Worm (Caenorhabditis elegans) whole organism, dauer: ENCODE measurements around the gene W02B3.3.
"Not testable (repeated sequence)": the region's sequence is repeated elsewhere in the genome, so short reads cannot be mapped to it uniquely, and the experiment has no call there.

Experiments
- unc-62 ChIP-seq: sonication (generic microtip); optimal IDR thresholded peaks from 2 replicates; lab custom pipeline; 2017; ENCODE audit warnings: missing biosample characterization, missing genetic modification reagents, missing genetic modification characterization

The W02B3.3 gene

DNA sequence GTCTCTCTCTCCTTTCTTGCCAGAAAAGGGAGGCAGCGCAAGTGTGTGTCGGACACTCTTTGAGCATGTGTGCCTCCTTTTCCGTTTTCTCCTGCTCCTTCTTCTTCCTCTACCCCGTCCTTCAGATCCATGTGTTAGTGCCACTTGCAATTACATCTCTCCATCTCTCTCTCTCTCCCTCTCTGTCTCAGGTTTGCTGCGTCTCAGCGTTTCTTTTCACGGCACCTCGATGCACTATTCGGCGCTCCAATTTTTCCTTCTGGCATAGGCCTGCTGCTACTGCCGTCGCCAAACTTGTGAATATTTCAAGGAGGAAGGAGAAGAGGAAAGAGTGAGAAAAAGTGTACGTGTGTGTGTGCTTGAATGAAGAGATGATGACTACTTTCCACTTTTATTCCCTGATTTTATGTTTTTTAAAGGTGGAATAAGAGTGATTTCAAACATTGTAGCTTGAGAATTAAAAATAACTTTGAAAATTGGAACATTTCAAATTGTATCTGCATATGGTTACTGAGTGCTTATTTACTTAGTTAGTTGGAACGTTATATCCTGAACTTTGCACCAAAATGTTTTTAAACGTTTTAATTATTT lies at the start of gene W02B3.3:
TSS of gene W02B3.3 (minus strand) at position 131 of the 591 bp plus-strand sequence.
- TF ChIP-seq unc-62 (GFP tag; lab: Kevin White, UChicago): no peak

DNA sequence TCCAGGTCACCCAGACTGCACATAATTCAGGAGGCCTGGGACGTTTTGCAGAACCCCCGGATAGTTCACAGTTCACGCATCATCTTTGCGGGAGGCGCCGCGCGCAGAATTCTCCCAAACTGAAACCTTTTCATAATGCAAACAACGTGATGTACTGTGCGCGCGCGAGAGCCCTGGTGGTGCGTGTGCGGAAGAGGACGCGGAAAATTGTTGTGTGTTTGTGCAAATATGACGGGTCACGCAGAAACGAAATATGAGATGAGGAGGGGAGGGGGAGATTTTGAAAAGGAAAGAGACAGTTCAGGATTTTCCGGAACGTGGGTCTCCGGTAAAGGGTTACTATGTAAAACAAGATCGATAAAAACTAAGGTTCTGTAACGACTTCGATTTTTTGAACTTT lies 41.8 kb upstream of the W02B3.3 start:
- no peak for TF ChIP-seq unc-62 (GFP tag; lab: Kevin White, UChicago)

DNA sequence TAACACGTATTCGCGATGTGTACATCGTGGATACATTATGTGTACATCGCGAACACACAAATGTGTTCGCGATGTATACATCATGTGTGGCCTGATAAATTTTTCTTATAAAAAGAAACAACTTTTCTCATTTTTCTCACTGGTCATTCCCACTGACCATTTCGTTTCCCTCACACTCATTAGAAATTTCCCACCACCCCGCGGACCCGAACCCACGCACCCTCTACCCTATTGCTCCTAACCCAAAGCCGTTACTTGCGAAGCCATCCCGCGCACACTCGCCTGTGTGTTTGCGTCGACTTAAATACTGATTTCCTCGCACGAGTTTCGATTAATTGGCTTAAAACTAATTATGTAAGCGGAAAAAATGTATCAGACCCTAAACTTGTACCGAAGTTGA lies 30.6 kb upstream of the W02B3.3 start:
- TF ChIP-seq unc-62 (GFP tag; lab: Kevin White, UChicago): no peak

DNA sequence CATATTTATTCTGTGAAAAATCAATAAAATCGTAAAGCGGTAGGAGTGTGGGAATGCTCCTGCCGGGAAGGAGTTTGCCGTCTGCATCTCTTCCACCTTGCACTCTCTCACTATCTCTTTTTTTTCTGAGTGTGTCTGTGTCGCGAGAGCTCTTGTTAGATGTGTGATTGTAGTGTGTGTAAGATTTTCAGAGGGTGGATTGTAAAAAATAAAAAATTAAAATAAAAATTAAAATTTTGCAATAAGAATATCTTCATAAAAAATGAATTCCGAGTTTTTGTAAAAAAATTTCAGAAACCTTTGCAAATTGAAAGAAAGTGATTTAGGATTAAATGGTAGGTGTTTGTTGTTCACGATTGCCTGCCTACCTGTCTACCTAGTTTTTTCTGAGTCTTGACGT lies 28.1 kb upstream of the W02B3.3 start, which contains the start of gene sel-15:
TSS of gene sel-15 (minus strand) at position 101 of the 400 bp plus-strand sequence.
- TF ChIP-seq unc-62 (GFP tag; lab: Kevin White, UChicago): no peak

DNA sequence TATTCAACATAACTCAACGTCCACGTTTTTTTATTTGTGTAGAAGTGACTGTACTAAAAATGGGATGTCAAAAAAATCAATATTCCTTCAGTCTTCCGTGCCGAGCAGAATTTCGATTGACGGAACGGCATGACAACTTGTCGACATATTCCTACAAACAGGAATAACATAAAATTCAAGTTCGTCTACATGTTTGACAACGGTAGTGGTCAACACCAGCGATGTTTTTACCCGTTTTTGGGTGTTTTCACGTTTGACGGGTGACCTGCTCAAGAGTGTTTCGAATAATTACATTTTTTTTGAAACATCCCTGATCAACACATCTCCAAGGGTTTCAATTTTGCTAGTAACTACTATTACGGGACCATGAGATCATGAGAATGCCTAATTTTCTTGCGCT lies 23.7 kb upstream of the W02B3.3 start, which contains the start of gene W02B3.7:
TSS of gene W02B3.7 (minus strand) at position 101 of the 400 bp plus-strand sequence.
- no peak for TF ChIP-seq unc-62 (GFP tag; lab: Kevin White, UChicago)

DNA sequence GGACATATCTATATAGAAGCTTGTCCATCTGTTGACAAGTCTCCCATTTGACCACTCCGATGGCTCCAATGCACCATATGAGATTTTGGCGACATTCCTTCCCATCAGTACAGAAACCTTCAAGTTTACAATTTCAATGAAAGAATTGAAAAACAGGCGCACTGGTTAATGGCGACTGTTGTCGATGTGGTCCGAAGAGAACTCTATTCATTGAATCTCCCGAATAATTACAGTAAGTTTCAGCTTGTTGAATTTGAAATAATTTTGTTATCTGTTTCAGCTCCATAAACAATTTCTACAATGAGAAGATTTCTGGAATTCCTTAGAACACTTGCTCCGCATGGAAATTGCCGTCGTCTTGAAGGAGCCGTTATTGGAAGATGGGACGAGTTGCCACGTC lies 20.6 kb upstream of the W02B3.3 start, which contains the start of gene elf-1:
TSS of gene elf-1 (plus strand) at position 301 of the 400 bp plus-strand sequence.
- not testable (repeated sequence) for TF ChIP-seq unc-62 (GFP tag; lab: Kevin White, UChicago)

DNA sequence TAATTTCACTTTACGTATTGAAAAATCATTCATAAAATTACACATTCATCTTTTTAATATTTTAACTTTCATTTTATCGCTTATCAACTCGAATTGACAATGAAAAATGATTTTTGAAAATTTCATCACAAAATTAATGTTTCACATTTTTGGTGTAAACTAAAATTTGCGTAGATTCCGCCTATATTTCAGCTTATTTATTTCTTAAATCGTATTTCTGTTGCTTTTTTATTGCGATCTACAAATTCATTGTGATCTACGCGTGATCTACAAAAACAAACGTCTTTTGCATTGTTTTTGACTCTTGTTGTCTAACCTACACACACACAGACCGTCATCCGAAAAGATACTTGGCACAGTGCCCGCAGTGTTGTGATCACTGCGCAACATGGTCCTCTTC lies 19.9 kb upstream of the W02B3.3 start:
- TF ChIP-seq unc-62 (GFP tag; lab: Kevin White, UChicago): no peak

DNA sequence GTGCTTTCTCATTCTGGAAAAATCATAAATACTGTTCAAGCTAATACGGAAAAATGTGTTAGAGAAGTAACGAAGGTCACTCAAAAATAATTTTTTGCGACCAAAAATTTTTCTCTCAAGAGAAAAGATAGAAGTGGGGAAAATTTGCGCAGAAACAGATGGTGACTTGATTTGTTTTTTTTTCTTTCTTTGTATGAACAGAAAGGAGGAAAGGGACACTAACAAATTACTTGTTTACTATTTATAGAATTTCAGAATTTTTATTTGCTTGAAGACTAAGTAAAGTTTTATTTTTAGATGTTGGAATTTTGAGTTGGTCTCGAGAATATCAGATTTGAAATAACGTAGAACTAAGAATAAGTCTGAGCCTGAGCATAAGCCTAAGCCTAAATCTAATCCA lies 15.1 kb upstream of the W02B3.3 start, which contains the start of gene W02B3.4:
TSS of gene W02B3.4 (minus strand) at position 101 of the 400 bp plus-strand sequence.
- TF ChIP-seq unc-62 (GFP tag; lab: Kevin White, UChicago): no peak

DNA sequence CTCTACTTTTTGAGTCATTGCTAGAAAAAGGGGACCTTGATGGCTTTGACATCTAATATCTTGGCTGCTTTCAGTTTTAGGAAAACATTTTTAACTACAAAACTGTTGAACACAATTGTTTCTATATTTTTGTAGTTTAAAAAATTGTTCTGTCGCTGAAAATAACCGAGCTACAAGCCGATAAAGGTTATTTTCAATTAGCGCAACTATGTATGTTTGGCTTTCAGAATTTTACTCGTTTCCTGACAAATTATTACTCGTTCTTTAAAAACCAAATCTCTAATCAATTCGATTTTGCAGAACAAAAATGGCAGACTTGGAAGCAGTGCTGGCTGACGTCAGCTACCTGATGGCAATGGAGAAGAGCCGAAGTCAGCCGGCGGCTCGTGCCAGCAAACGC lies 7.6 kb upstream of the W02B3.3 start, which contains the start of gene grk-2:
TSS of gene grk-2 (plus strand) at position 301 of the 400 bp plus-strand sequence.
- no peak for TF ChIP-seq unc-62 (GFP tag; lab: Kevin White, UChicago)

DNA sequence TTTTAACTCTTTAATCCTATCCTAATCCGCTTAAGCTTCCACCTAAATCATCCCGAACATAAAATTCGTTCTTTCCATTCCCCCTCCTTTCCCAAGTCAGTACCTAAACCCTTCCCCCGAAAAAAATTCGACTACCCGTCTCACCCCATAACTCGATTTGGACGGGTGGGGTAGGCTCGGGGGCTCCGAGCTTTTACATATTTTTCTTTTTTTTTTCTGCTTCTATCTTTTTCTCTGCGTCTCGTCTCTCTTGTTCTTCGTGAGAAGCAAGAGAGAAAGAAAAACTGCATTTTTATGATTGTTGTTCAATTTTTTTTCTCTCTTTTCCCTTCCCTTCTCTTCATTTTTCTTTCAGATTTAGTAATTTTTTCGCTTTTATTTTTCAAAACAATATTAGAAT lies 7.2 kb upstream of the W02B3.3 start:
- TF ChIP-seq unc-62 (GFP tag; lab: Kevin White, UChicago): no peak

DNA sequence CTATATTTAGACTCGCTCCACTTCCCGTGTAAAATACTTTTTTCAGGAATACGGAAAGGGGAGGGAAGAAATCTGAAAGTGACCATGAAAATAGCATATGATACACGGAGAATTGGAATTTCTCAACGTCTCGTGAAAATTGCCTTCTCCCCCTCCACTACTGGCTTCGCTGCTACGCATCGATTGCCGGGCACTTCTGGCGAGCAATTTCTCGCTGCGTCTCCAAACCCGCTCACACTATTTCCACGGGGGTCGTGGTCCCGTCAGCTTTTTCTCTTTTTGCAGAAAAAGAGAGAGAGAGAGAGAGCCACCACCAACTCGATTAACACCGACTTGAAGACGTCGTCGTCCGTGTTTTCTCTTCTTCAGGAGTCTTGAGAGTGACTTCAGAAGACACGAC lies 2.8 kb upstream of the W02B3.3 start:
- TF ChIP-seq unc-62 (GFP tag; lab: Kevin White, UChicago): no peak

DNA sequence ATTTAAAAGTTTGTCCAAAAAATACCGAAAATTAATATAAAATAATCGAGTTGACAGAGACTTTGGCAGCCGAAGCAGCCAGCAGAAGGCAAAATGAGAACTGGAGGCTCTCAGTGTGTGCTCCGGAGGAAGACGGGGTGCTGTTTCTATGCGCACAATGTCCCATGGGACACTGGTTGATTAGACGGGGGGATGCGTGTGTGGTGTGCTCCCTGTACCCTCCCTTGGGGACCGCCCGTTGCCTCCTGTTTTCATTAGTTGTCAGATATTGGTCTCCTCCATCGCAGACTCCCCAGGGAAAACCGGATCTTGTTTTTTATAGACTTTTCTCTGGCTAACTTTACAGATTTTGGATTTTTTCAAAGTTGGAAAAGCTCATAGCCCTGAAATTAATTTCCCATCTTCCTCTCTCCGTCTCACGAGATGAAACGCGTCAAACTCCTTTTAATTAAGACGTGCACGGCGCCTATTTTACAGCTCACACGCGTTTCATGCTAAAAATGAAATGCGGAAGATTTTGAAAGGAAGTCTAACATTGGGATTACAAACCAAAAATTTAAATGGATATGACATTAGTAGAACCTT lies 3.0 kb downstream of the W02B3.3 start, which contains the start of gene C09F5.3:
TSS of gene C09F5.3 (minus strand) at position 94 of the 585 bp plus-strand sequence.
- no peak for TF ChIP-seq unc-62 (GFP tag; lab: Kevin White, UChicago)

DNA sequence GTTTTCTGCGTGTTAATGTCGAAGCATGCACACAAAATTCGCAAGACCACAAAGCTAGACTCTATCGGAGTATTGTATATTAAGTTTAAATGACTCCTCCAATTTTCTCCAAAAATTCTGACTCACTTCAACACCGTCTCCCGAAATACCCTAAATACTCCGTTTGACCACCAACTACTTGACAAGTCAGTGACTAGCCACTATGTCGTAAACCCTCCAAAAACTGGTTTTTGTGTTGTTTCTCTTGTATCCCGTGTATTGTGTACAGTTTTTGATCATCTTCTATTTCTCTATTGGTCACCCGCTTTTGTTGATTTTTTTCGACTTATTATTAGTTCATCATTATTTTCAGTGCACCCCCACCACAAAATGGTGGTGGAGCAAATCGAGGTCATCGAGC lies 9.9 kb downstream of the W02B3.3 start, which contains the start of gene C09F5.1:
TSS of gene C09F5.1 (plus strand) at position 353 of the 400 bp plus-strand sequence.
- no peak for TF ChIP-seq unc-62 (GFP tag; lab: Kevin White, UChicago)

DNA sequence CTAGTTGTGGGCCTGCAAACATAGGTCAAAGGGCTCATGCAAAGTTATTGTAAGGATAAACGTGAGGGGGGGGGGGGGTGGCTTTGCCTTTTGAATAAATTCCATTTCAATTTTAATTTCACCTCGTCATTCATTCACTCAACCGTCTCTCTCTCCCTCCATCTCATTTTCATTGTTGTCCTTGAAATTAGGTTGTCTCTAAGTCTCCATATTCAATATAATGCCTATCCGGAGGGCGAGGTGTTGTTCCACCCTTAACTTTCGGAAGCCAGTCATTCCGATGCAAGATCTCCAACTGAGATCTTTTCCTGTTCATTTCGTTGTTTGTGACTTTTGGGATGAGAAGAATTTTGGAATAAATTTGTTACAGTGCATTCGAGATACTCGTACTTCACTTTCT lies 11.0 kb downstream of the W02B3.3 start:
- TF ChIP-seq unc-62 (GFP tag; lab: Kevin White, UChicago): no peak

DNA sequence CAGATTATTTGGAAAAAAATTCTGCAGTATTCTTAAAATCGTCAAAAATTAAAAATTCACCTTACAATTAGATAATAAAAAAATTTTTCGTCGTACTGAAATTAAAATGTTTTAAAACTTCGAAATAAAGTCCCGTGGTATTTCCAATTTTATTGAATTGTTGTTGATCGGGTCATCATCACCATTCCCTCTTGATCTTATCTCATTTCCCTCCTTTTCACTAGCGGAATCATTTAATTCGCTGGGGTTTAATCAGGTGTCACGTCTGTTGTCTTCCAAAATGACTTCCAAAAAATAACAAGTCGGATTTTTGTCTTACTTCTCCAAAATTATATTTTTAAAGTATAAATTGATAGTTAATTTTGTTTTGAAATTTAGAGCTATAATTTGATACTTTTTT lies 11.6 kb downstream of the W02B3.3 start:
- TF ChIP-seq unc-62 (GFP tag; lab: Kevin White, UChicago): no peak

DNA sequence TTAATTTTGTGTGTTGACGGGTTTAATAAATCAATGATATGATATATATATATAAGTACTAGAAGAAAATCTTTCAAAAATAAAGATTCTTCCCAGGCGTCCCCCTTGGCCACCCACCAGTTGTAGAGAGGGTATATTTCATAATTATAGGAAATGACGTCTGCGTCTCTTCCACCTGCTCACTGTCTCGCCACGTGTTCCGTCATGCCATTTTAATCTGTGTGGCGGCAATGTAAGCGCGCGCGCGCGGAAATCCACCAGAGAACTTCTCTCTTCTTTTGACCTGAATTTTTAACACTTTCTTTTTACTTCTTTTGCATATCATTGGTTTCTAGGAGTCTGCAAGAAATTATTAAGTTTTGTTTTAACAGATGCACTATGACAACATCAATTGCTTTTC lies 13.9 kb downstream of the W02B3.3 start:
- TF ChIP-seq unc-62 (GFP tag; lab: Kevin White, UChicago): no peak

DNA sequence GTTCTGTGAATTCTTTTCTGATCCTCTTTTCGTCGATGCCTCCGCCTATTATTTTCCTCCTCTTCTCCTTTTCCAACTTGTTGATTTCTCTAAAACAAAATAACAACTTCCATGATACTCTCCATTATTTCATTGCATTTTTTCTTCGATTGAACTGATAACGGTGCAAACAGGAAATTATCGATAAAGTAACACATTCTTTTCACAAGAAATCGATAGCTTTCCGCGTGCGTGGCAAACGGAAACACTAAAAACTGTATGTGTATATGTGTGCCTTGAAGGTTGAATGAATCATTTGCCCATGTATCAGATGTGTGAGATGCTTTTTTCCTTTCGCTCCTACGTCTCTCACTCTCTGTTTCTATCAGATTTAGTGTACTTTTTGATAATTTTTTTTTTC lies 16.6 kb downstream of the W02B3.3 start:
- no peak for TF ChIP-seq unc-62 (GFP tag; lab: Kevin White, UChicago)
